Worm (Caenorhabditis elegans): ENCODE results near the gene kel-3.

The kel-3 gene

DNA sequence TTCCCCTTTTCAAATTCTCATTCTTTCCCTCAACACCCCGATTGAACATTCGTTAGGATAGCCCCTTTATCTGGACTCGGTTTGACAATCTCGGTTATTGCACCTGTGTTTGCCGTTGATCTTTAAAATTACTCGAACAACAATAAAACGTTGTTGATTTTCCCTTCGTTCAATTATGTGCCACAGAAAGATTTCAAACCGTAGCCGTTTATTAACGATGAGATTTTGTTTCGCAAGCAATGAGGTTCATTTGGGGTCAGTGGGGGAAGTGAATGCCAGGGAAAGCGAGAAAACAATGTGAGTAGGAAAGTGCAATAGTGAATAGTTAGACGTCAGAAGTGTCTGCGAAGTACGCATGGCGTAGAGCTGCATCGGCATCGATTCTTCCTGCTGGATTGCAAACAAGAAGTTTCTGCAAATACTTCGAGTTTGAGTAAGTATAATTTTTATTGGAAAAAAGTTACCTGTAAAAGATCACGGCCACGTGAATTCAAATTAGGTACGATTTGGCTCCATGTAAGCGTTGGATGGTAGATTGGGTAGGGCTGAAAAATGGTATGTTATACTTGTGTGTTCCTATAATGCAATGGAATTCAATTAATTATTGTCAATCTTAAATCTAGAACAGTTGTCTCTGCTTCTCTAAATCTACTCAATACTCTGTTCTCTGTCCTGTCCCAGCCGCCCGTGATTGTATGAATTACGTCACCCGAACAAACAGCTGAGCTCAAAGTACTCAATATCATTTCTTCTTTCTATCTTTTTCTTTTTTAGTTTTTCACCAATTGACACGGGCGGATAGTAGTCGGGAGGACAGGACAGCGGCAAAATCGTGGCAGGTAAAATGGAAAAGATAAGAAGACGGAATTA lies at the start of gene kel-3:
Gene kel-3 (plus strand): TSS at position 328 of the 870 bp plus-strand sequence.
- TF ChIP-seq ceh-83 (GFP tag; optimal IDR thresholded peaks at IDR 0.05) (no peak), nhr-12 (tag; optimal IDR thresholded peaks at IDR 0.05) (no peak), unc-62 (GFP tag; optimal IDR thresholded peaks at IDR 0.05) (peak; percentile 54), mls-2 (tag; optimal IDR thresholded peaks at IDR 0.05) (no peak), M03D4.4 (tag; optimal IDR thresholded peaks at IDR 0.05) (no peak), nhr-76 (tag; optimal IDR thresholded peaks at IDR 0.05) (no peak), nhr-2 (tag; optimal IDR thresholded peaks at IDR 0.05) (no peak), mep-1 (tag; optimal IDR thresholded peaks at IDR 0.05) (no peak), lsy-2 (tag; optimal IDR thresholded peaks at IDR 0.05) (peak; percentile 8), sem-2 (GFP tag; optimal IDR thresholded peaks at IDR 0.05) (no peak), tbx-8 (GFP tag; optimal IDR thresholded peaks at IDR 0.05) (no peak), hlh-1 (tag; optimal IDR thresholded peaks at IDR 0.05) (peak; percentile 45), ztf-11 (tag; optimal IDR thresholded peaks at IDR 0.05) (no peak), unc-120 (tag; optimal IDR thresholded peaks at IDR 0.05; ENCODE audit: poor library complexity, severe bottlenecking) (no peak), mab-5 (tag; optimal IDR thresholded peaks at IDR 0.05) (no peak), pha-4 (tag; optimal IDR thresholded peaks at IDR 0.05) (no peak), elt-1 (tag; optimal IDR thresholded peaks at IDR 0.05; ENCODE audit: borderline replicate concordance, insufficient read depth) (no peak), elt-3 (tag; optimal IDR thresholded peaks at IDR 0.05) (no peak), bed-3 (GFP tag; optimal IDR thresholded peaks at IDR 0.05) (no peak), snpc-4 (tag; optimal IDR thresholded peaks at IDR 0.05) (no peak), ham-2 (GFP tag; optimal IDR thresholded peaks at IDR 0.05) (no peak), nhr-237 (tag; optimal IDR thresholded peaks at IDR 0.05) (no peak), sptf-1 (tag; optimal IDR thresholded peaks at IDR 0.05) (peak; percentile 1)

DNA sequence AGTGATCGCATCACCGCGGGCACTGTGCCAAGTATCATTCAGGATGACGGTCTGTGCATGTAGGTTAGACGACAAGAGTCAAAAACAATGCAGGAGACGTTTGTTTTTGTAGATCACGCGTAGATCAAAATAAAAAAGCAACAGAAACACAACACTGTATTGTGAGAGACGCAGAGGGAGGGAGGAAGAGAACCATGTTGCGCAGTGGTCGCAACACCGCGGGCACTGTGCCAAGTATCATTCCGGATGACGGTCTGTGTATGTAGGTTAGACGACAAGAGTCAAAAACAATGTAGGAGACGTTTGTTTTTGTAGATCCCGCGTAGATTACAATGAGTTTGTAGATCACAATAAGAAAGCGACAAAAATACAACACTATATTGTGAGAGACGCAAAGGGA lies 45.6 kb upstream of the kel-3 start:
- no peak for TF ChIP-seq flh-1 (GFP tag; optimal IDR thresholded peaks at IDR 0.05)
- no peak for TF ChIP-seq blmp-1 (tag; optimal IDR thresholded peaks at IDR 0.05)
- TF ChIP-seq tbx-8 (GFP tag; optimal IDR thresholded peaks at IDR 0.05): no peak
- TF ChIP-seq M03D4.4 (tag; optimal IDR thresholded peaks at IDR 0.05): no peak
- no peak for TF ChIP-seq nhr-76 (tag; optimal IDR thresholded peaks at IDR 0.05)
- TF ChIP-seq nhr-237 (tag; optimal IDR thresholded peaks at IDR 0.05): no peak
- TF ChIP-seq ztf-11 (tag; optimal IDR thresholded peaks at IDR 0.05): no peak
- no peak for TF ChIP-seq cnd-1 (tag; optimal IDR thresholded peaks at IDR 0.05)
- TF ChIP-seq mls-2 (tag; optimal IDR thresholded peaks at IDR 0.05): no peak
- TF ChIP-seq bed-3 (GFP tag; optimal IDR thresholded peaks at IDR 0.05): no peak
- TF ChIP-seq unc-120 (tag; optimal IDR thresholded peaks at IDR 0.05; ENCODE audit: poor library complexity, severe bottlenecking): no peak
- no peak for TF ChIP-seq ham-2 (GFP tag; optimal IDR thresholded peaks at IDR 0.05)
- TF ChIP-seq sptf-1 (tag; optimal IDR thresholded peaks at IDR 0.05): no peak

DNA sequence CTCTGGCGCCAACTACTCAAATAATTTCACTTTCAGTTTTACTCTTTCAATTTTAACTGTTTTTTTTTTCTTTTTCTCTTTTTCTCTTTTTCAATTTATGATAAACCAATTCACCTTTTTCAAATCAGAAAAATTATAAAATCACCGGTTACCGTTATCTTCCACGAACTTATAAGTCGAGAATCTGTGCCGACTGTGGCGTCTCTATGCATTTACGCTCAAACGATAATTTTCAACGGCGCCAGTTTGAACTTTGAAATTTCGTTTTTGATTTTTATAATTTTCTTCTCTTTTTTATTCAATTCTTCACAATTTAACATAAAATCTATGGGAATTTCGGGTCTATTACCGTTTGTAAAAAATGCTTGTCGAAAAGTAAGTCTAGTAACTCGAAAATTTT lies 41.2 kb upstream of the kel-3 start, which contains the start of gene exo-1:
Gene exo-1 (plus strand): TSS at position 101 of the 400 bp plus-strand sequence.
- TF ChIP-seq mep-1 (tag; optimal IDR thresholded peaks at IDR 0.05): peak; percentile 35
- TF ChIP-seq blmp-1 (tag; optimal IDR thresholded peaks at IDR 0.05): no peak
- peak; percentile 42 for TF ChIP-seq lsy-2 (tag; optimal IDR thresholded peaks at IDR 0.05)
- TF ChIP-seq nhr-237 (tag; optimal IDR thresholded peaks at IDR 0.05): peak; percentile 46

DNA sequence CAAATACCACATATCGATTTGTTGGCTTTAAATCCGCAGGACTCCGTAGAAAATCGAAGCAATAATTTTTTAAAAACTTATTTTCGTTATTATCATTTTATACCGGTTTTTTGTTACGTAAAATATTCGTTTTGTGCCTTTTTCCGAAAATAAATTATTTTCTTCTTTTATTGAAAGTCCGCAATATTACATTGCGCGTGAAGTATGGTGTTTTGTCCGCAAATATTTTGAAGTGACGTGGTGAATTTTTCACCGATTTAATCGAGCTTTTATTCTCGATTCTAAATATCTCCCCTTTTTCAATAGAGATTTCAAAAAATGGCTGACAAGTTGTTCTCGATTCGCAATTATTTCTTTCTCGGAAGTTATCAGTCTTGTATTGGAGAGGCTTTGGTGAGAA lies 38.6 kb upstream of the kel-3 start, which contains the start of gene cope-1:
Gene cope-1 (plus strand): TSS at position 229 of the 400 bp plus-strand sequence.
- TF ChIP-seq mep-1 (tag; optimal IDR thresholded peaks at IDR 0.05) (peak; percentile 4), lsy-2 (tag; optimal IDR thresholded peaks at IDR 0.05) (peak; percentile 39), pha-4 (tag; optimal IDR thresholded peaks at IDR 0.05) (no peak), ces-1 (GFP tag; optimal IDR thresholded peaks at IDR 0.05) (peak; percentile 37), mab-5 (tag; optimal IDR thresholded peaks at IDR 0.05) (no peak)

DNA sequence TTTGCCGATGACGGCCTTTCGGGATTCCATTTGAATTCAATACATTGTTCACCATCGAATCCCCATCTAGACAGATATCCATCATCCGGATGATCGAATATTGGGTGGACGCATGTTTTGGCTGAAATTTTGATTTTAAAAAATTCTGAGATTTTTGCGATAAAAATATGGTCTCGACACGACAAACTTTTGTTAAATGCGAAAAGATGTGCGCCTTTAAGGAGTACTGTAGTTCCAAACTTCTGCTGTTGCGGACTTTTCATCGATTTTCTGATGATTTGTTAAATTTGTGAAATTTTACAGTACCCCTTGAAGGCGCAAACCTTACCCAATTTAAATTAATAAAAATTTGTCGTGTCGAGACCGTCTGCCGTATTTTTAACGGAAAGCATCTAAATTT lies 36.8 kb upstream of the kel-3 start:
- TF ChIP-seq unc-120 (tag; optimal IDR thresholded peaks at IDR 0.05; ENCODE audit: poor library complexity, severe bottlenecking) (no peak), mls-2 (tag; optimal IDR thresholded peaks at IDR 0.05) (no peak), nhr-12 (tag; optimal IDR thresholded peaks at IDR 0.05) (no peak), ceh-83 (GFP tag; optimal IDR thresholded peaks at IDR 0.05) (no peak), zip-8 (tag; optimal IDR thresholded peaks at IDR 0.05) (no peak), mep-1 (tag; optimal IDR thresholded peaks at IDR 0.05) (no peak), sem-2 (GFP tag; optimal IDR thresholded peaks at IDR 0.05) (no peak), nhr-28 (tag; optimal IDR thresholded peaks at IDR 0.05) (no peak), lsy-2 (tag; optimal IDR thresholded peaks at IDR 0.05) (no peak), mab-5 (tag; optimal IDR thresholded peaks at IDR 0.05) (no peak), lin-13 (tag; optimal IDR thresholded peaks at IDR 0.05) (no peak), flh-1 (GFP tag; optimal IDR thresholded peaks at IDR 0.05) (no peak), ztf-11 (tag; optimal IDR thresholded peaks at IDR 0.05) (no peak), pha-4 (tag; optimal IDR thresholded peaks at IDR 0.05) (no peak), ham-2 (GFP tag; optimal IDR thresholded peaks at IDR 0.05) (no peak)

All from whole organism, mixed stage, embryonic.